Worm (Caenorhabditis elegans): Measurements from ENCODE around the gene msd-2.
A peak's percentile ranks its signal among the peaks of the same experiment; 100 is the strongest.

msd-2 gene

ce11 chrIV:9998487-9999218 is 30.2 kb upstream of the msd-2 start, which contains the start of gene pyp-1 (continued):
- no peak for TF ChIP-seq egrh-3 (GFP tag; IDR thresholded peaks at IDR 0.05)
- TF ChIP-seq hrde-1 (tag; optimal IDR thresholded peaks at IDR 0.05; ENCODE audit: borderline replicate concordance) = no peak
- no peak for TF ChIP-seq dpff-1 (tag; optimal IDR thresholded peaks at IDR 0.05)
- TF ChIP-seq attf-5 (GFP tag; optimal IDR thresholded peaks at IDR 0.05) = no peak
- no peak for TF ChIP-seq atf-7 (tag; optimal IDR thresholded peaks at IDR 0.05)
- TF ChIP-seq lin-26 (GFP tag; IDR thresholded peaks at IDR 0.05) = no peak
- TF ChIP-seq B0261.1 (tag; optimal IDR thresholded peaks at IDR 0.05) = no peak
- TF ChIP-seq F57A8.1 (GFP tag; optimal IDR thresholded peaks at IDR 0.05) = no peak
- no peak for TF ChIP-seq nhr-90 (tag; optimal IDR thresholded peaks at IDR 0.05)
- TF ChIP-seq F33H1.4 (GFP tag; IDR thresholded peaks at IDR 0.05) = peak; percentile 46; the same call in 1 of the 2 replicates
- TF ChIP-seq let-607 (tag; optimal IDR thresholded peaks at IDR 0.05) = no peak
- no peak for TF ChIP-seq mes-4 (tag; optimal IDR thresholded peaks at IDR 0.05)
- TF ChIP-seq ztf-6 (GFP tag; IDR thresholded peaks at IDR 0.05) = no peak
- TF ChIP-seq nfyb-1 (GFP tag; IDR thresholded peaks at IDR 0.05) = no peak
- no peak for TF ChIP-seq snpc-4 (GFP tag; optimal IDR thresholded peaks at IDR 0.05)
- no peak for TF ChIP-seq snpc-4 (tag; optimal IDR thresholded peaks at IDR 0.05)
- peak; percentile 50; the same call in 1 of the 2 replicates for TF ChIP-seq ceh-91 (GFP tag; IDR thresholded peaks at IDR 0.05)
- no peak for TF ChIP-seq ztf-22 (GFP tag; optimal IDR thresholded peaks at IDR 0.05)
- no peak for TF ChIP-seq ccch-3 (GFP tag; optimal IDR thresholded peaks at IDR 0.05)
- no peak for TF ChIP-seq C17E4.6 (GFP tag; IDR thresholded peaks at IDR 0.05)
- peak; percentile 18 for TF ChIP-seq nhr-80 (tag; optimal IDR thresholded peaks at IDR 0.05)
- no peak for TF ChIP-seq ama-1 (optimal IDR thresholded peaks at IDR 0.05)
- no peak for TF ChIP-seq ama-1 (GFP tag; optimal IDR thresholded peaks at IDR 0.05)
- no peak for TF ChIP-seq snpc-3.4 (tag; optimal IDR thresholded peaks at IDR 0.05)
- TF ChIP-seq unc-62 (GFP tag; optimal IDR thresholded peaks at IDR 0.05) = no peak
- no peak for TF ChIP-seq attf-6 (GFP tag; IDR thresholded peaks at IDR 0.05)
- TF ChIP-seq ets-4 (GFP tag; optimal IDR thresholded peaks at IDR 0.05) = no peak
- no peak for TF ChIP-seq F39B2.1 (GFP tag; IDR thresholded peaks at IDR 0.05)
- peak; percentile 7 for TF ChIP-seq K12H6.12 (tag; optimal IDR thresholded peaks at IDR 0.05)
- TF ChIP-seq mel-28 (tag; optimal IDR thresholded peaks at IDR 0.05; ENCODE audit: borderline replicate concordance) = no peak
- peak; percentile 17 for TF ChIP-seq F23B12.7 (tag; optimal IDR thresholded peaks at IDR 0.05; ENCODE audit: insufficient read depth)
- no peak for TF ChIP-seq hlh-12 (tag; optimal IDR thresholded peaks at IDR 0.05)
- TF ChIP-seq ZK185.1 (tag; optimal IDR thresholded peaks at IDR 0.05; ENCODE audit: poor library complexity, severe bottlenecking) = no peak
- TF ChIP-seq aptf-3 (GFP tag; IDR thresholded peaks at IDR 0.05) = no peak
- TF ChIP-seq pbrm-1 (GFP tag; IDR thresholded peaks at IDR 0.05) = 0 out of 2 replicates have a peak, but pooled peaks have one; percentile 10
- TF ChIP-seq mcd-1 (GFP tag; IDR thresholded peaks at IDR 0.05) = 0 out of 2 replicates have a peak, but pooled peaks have one; percentile 4
- no peak for TF ChIP-seq zim-3 (tag; optimal IDR thresholded peaks at IDR 0.05)
- TF ChIP-seq nhr-120 (GFP tag; IDR thresholded peaks at IDR 0.05) = no peak

ce11 chrIV:10001748-10002147 is 27.1 kb upstream of the msd-2 start, which contains the start of gene C47E12.3:
Gene C47E12.3, minus strand, starts transcription at chrIV:10001848.
- TF ChIP-seq hsf-1 (GFP tag; IDR thresholded peaks at IDR 0.05) = no peak
- TF ChIP-seq ztf-22 (GFP tag; optimal IDR thresholded peaks at IDR 0.05) = no peak
- no peak for TF ChIP-seq pbrm-1 (GFP tag; IDR thresholded peaks at IDR 0.05)
- no peak for TF ChIP-seq gei-17 (GFP tag; optimal IDR thresholded peaks at IDR 0.05)
- TF ChIP-seq T26A5.8 (tag; optimal IDR thresholded peaks at IDR 0.05) = no peak
- TF ChIP-seq chd-7 (tag; optimal IDR thresholded peaks at IDR 0.05) = no peak
- TF ChIP-seq mel-28 (tag; optimal IDR thresholded peaks at IDR 0.05; ENCODE audit: borderline replicate concordance) = no peak
- no peak for TF ChIP-seq hrde-1 (tag; optimal IDR thresholded peaks at IDR 0.05; ENCODE audit: borderline replicate concordance)
- no peak for TF ChIP-seq tlf-1 (GFP tag; optimal IDR thresholded peaks at IDR 0.05)
- TF ChIP-seq sdz-38 (tag; optimal IDR thresholded peaks at IDR 0.05) = no peak
- no peak for TF ChIP-seq fkh-3 (tag; optimal IDR thresholded peaks at IDR 0.05)
- TF ChIP-seq ztf-6 (GFP tag; IDR thresholded peaks at IDR 0.05) = no peak
- TF ChIP-seq die-1 (tag; optimal IDR thresholded peaks at IDR 0.05) = no peak
- no peak for TF ChIP-seq nfya-1 (tag; optimal IDR thresholded peaks at IDR 0.05; ENCODE audit: borderline replicate concordance, insufficient read depth)
- no peak for TF ChIP-seq egrh-3 (GFP tag; IDR thresholded peaks at IDR 0.05)
- no peak for TF ChIP-seq ztf-28 (GFP tag; IDR thresholded peaks at IDR 0.05)
- no peak for TF ChIP-seq ceh-27 (GFP tag; optimal IDR thresholded peaks at IDR 0.05)

Measured in whole organism, young adult.